Worm (Caenorhabditis elegans) whole organism, L3 larva: ENCODE results near the gene Y43F8B.11.

Experiments
- ama-1 ChIP-seq: fragments of 150-350 bp; optimal IDR thresholded peaks from 2 replicates; lab custom pipeline; 2018
- fos-1 ChIP-seq: fragments of 150-350 bp; optimal IDR thresholded peaks from 2 replicates; lab custom pipeline; 2014; ENCODE audit warnings: missing biosample characterization, missing genetic modification characterization
- jun-1 ChIP-seq: fragments of 150-350 bp; optimal IDR thresholded peaks from 2 replicates; lab custom pipeline; 2014; ENCODE audit warnings: missing biosample characterization, missing genetic modification reagents, missing genetic modification characterization
- nhr-28 ChIP-seq: fragments of 150-350 bp; optimal IDR thresholded peaks from 2 replicates; lab custom pipeline; 2014; ENCODE audit warnings: missing biosample characterization, missing genetic modification characterization
- unc-62 ChIP-seq: fragments of 150-350 bp; sonication (generic microtip); optimal IDR thresholded peaks from 4 replicates; lab custom pipeline; 2014; ENCODE audit warnings: missing biosample characterization, missing genetic modification reagents, missing genetic modification characterization

DNA sequence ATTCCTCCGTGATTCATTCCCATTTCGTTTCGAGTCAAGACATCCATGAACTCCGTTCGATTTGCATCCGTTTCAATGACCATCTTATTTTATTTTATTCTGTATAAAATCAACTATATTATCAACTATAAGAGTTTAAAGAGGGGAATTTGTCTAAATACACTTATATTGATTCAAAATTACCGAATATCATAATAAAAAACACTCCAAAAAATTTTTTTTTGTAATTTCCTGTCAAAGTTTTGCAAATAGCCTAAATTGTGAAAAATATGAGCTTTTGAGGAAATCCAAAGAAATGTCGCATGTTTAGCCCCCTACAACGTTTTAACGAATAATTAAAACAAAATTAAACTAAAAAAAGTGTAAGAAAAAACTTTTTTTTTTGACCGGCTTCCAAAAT, 8.5 kb upstream of the Y43F8B.11 start, which contains the start of gene Y43F8B.15:
- TF ChIP-seq ama-1 (lab: Kevin White, UChicago) (no peak), nhr-28 (tag; lab: Kevin White, UChicago) (no peak), fos-1 (no peak), unc-62 (GFP tag; lab: Kevin White, UChicago) (no peak), jun-1 (no peak)
